Worm (Caenorhabditis elegans) whole organism, L3 larva: Measurements from ENCODE around the gene F45B8.5.

ENCODE experiments used
- fkh-10 ChIP-seq: sonication (generic microtip); optimal IDR thresholded peaks from 2 replicates; lab custom pipeline; 2017; ENCODE audit warnings: missing biosample characterization, missing genetic modification reagents, missing genetic modification characterization
- nhr-11 ChIP-seq: fragments of 150-350 bp; optimal IDR thresholded peaks from 2 replicates; lab custom pipeline; 2014; ENCODE audit warnings: missing biosample characterization, missing genetic modification characterization
- sea-2 ChIP-seq: fragments of 150-350 bp; sonication (generic microtip); optimal IDR thresholded peaks from 4 replicates; lab custom pipeline; 2014; ENCODE audit warnings: missing biosample characterization, missing genetic modification reagents, missing genetic modification characterization

DNA sequence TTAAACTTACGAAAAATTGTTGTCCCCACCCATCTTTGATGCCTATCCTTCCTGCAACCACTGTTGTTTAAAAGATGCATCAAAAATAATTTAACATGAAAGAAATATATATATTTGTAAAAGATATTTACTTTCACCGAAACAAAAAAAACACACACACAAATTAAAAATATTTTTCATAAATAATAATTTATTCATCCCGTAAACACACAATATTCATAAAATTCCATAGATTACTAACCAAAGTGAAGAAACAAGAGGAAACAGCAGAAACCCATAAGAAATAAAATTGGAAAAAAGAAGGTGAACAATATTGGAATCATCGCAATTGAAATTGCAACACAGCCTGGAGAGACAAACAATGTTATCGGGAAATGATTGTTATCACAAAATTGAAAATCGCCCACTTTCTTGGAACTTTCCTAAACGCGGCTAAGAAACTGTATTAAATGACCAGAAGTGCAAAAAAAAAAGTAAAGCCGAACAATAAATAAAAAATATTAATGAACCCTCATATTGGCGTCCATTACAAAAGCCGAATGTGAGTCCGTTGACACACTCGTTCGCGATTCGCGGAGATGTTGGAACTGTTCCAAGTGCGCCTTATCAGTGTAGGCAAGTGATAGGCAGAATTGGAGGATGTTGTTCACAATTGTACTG lies 38.2 kb downstream of the F45B8.5 start, which contains the start of gene slc-25A18.1:
- TF ChIP-seq nhr-11 (no peak), fkh-10 (no peak), sea-2 (GFP tag; lab: Kevin White, UChicago) (no peak)
